Fruit fly (Drosophila melanogaster) Kc167 (cell line): ENCODE results near the gene CG9733.

Source experiments
- Myc ChIP-seq: fragments of >200 bp; optimal IDR thresholded peaks from 2 replicates; lab custom pipeline; 2017; ENCODE audit warnings: missing external identifiers
- Sin3A ChIP-seq: fragments of >200 bp; optimal IDR thresholded peaks from 2 replicates; lab custom pipeline; 2018; ENCODE audit warnings: missing external identifiers
- insv ChIP-seq: fragments of >200 bp; optimal IDR thresholded peaks from 3 replicates; lab custom pipeline; 2018; ENCODE audit warnings: missing external identifiers
- psq ChIP-seq: fragments of >200 bp; optimal IDR thresholded peaks from 2 replicates; lab custom pipeline; 2017; ENCODE audit warnings: missing external identifiers

DNA sequence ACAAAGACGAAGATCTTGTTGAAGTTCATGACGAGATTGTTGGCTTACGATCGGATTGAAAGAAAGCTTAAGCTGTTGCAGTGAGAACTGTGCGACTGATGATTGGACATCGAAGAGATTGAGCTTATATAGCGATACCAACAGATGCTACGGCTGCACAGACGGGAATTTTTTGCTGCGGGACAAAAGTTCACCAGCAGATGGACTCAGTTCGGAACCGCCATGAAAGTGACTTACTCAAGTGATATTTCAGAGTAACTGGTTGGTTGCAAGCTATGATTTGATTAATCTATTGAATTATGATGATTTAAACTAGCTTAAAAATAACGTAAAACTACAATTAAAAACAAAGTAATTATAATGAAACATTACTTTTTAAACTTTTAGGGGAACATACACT lies 32.8 kb downstream of the CG9733 start, which contains the start of gene CecB:
- no peak for TF ChIP-seq Sin3A (lab: Kevin White, UChicago)
- TF ChIP-seq insv (lab: Kevin White, UChicago), result no peak
- TF ChIP-seq psq (lab: Kevin White, UChicago), result no peak
- no peak for TF ChIP-seq Myc (lab: Kevin White, UChicago)
